Worm (Caenorhabditis elegans) whole organism, young adult: Measurements from ENCODE around the gene F44E2.6.

Experiments
- B0019.2 ChIP-seq: fragments of 200-800 bp; sonication (Bioruptor generic); conservative IDR thresholded peaks from 2 replicates; pipeline ENCODE4 v1.3.6; 2022; ENCODE audit warnings: missing genetic modification reagents, missing genetic modification characterization, missing compliant biosample characterization
- C17E4.6 ChIP-seq: fragments of 200-800 bp; sonication (Bioruptor generic); IDR thresholded peaks from 2 replicates; pipeline ENCODE4 v1.3.6; 2022; ENCODE audit warnings: missing genetic modification reagents, missing genetic modification characterization, missing compliant biosample characterization
- F49E8.2 ChIP-seq: sonication (generic microtip); optimal IDR thresholded peaks from 3 replicates; lab custom pipeline; 2017; ENCODE audit warnings: missing genetic modification characterization, mild to moderate bottlenecking, missing compliant biosample characterization, antibody characterized with exemption, moderate library complexity; ENCODE audit not compliant: insufficient read depth
- Y95B8A.8 ChIP-seq: fragments of 200-800 bp; sonication (Bioruptor generic); IDR thresholded peaks from 2 replicates; pipeline ENCODE4 v1.3.6; 2022; ENCODE audit warnings: missing genetic modification reagents, missing genetic modification characterization, missing compliant biosample characterization
- ZK185.1 ChIP-seq: sonication (generic microtip); optimal IDR thresholded peaks from 2 replicates; lab custom pipeline; 2016; ENCODE audit warnings: mild to moderate bottlenecking, missing genetic modification characterization, missing compliant biosample characterization; ENCODE audit not compliant: poor library complexity, severe bottlenecking
- ama-1 ChIP-seq, 3 experiments: fragments of 150-350 bp in 1 of 3; sonication (generic microtip) in 2 of 3; optimal IDR thresholded peaks; 2 replicates each; lab custom pipeline; 2014 to 2018; ENCODE audit warnings: missing biosample characterization in 2 of 3, missing genetic modification characterization in 2 of 3, missing genetic modification reagents in 2 of 3
- aptf-2 ChIP-seq: fragments of 200-800 bp; sonication (Bioruptor generic); conservative IDR thresholded peaks from 2 replicates; pipeline ENCODE4 v1.3.6; 2022; ENCODE audit warnings: missing genetic modification reagents, missing genetic modification characterization, missing compliant biosample characterization
- atf-7 ChIP-seq: sonication (generic microtip); optimal IDR thresholded peaks from 2 replicates; lab custom pipeline; 2017; ENCODE audit warnings: mild to moderate bottlenecking, missing genetic modification characterization, missing compliant biosample characterization
- athp-1 ChIP-seq: sonication (generic microtip); optimal IDR thresholded peaks from 2 replicates; lab custom pipeline; 2017; ENCODE audit warnings: mild to moderate bottlenecking, missing genetic modification characterization, missing compliant biosample characterization
- attf-6 ChIP-seq: fragments of 200-800 bp; sonication (Bioruptor generic); IDR thresholded peaks from 2 replicates; pipeline ENCODE4 v1.3.6; 2022; ENCODE audit warnings: missing genetic modification reagents, missing genetic modification characterization, missing compliant biosample characterization
- ccch-3 ChIP-seq: fragments of 200-800 bp; sonication (Bioruptor generic); optimal IDR thresholded peaks from 2 replicates; lab custom pipeline; 2018; ENCODE audit warnings: mild to moderate bottlenecking, missing genetic modification characterization, missing compliant biosample characterization
- cebp-1 ChIP-seq, 2 experiments: fragments of 200-800 bp in 1 of 2; sonication (Bioruptor generic) in 1 of 2; sonication (generic microtip) in 1 of 2; IDR thresholded peaks in 1 of 2; optimal IDR thresholded peaks in 1 of 2; 2 replicates each; pipeline versions ENCODE4 v1.3.6 to Lab custom; 2017 to 2022; ENCODE audit warnings: missing compliant biosample characterization in 2 of 2, missing genetic modification characterization in 2 of 2, mild to moderate bottlenecking in 1 of 2, missing genetic modification reagents in 1 of 2, moderate library complexity in 1 of 2
- ceh-27 ChIP-seq: fragments of 200-800 bp; sonication (Bioruptor generic); optimal IDR thresholded peaks from 2 replicates; lab custom pipeline; 2018; ENCODE audit warnings: mild to moderate bottlenecking, missing genetic modification characterization, moderate library complexity, missing compliant biosample characterization
- ceh-40 ChIP-seq: fragments of 200-800 bp; sonication (Bioruptor generic); IDR thresholded peaks from 2 replicates; pipeline ENCODE4 v1.3.6; 2022; ENCODE audit warnings: missing genetic modification characterization, missing compliant biosample characterization
- ceh-79 ChIP-seq: sonication (generic microtip); optimal IDR thresholded peaks from 2 replicates; lab custom pipeline; 2017; ENCODE audit warnings: mild to moderate bottlenecking, missing genetic modification characterization, missing compliant biosample characterization
- chd-7 ChIP-seq: sonication (generic microtip); optimal IDR thresholded peaks from 2 replicates; lab custom pipeline; 2016; ENCODE audit warnings: mild to moderate bottlenecking, missing genetic modification characterization, moderate library complexity, missing compliant biosample characterization
- dox-1 ChIP-seq: fragments of 200-800 bp; sonication (Bioruptor generic); IDR thresholded peaks from 2 replicates; pipeline ENCODE4 v1.3.6; 2022; ENCODE audit warnings: missing genetic modification reagents, missing genetic modification characterization, missing compliant biosample characterization
- egrh-3 ChIP-seq: fragments of 200-800 bp; sonication (Bioruptor generic); IDR thresholded peaks from 2 replicates; pipeline ENCODE4 v1.3.6; 2022; ENCODE audit warnings: missing genetic modification reagents, missing genetic modification characterization, missing compliant biosample characterization
- ets-4 ChIP-seq: fragments of 200-800 bp; sonication (Bioruptor generic); optimal IDR thresholded peaks from 2 replicates; lab custom pipeline; 2018; ENCODE audit warnings: mild to moderate bottlenecking, missing genetic modification characterization, missing compliant biosample characterization
- gei-17 ChIP-seq: fragments of 200-800 bp; sonication (Bioruptor generic); optimal IDR thresholded peaks from 2 replicates; lab custom pipeline; 2018; ENCODE audit warnings: mild to moderate bottlenecking, missing genetic modification characterization, missing compliant biosample characterization
- him-1 ChIP-seq: sonication (generic microtip); optimal IDR thresholded peaks from 2 replicates; lab custom pipeline; 2016; ENCODE audit warnings: missing genotype, missing genetic modification reagents, missing genetic modification characterization, missing compliant biosample characterization
- hrde-1 ChIP-seq: sonication (generic microtip); optimal IDR thresholded peaks from 2 replicates; lab custom pipeline; 2016; ENCODE audit warnings: missing genetic modification characterization, mild to moderate bottlenecking, missing compliant biosample characterization, moderate library complexity, missing genotype, missing genetic modification reagents, borderline replicate concordance
- lag-1 ChIP-seq: fragments of 200-800 bp; sonication (Bioruptor generic); IDR thresholded peaks from 2 replicates; pipeline ENCODE4 v1.3.6; 2022; ENCODE audit warnings: missing genetic modification reagents, missing genetic modification characterization, missing compliant biosample characterization
- let-526 ChIP-seq: fragments of 200-800 bp; sonication (Bioruptor generic); IDR thresholded peaks from 2 replicates; pipeline ENCODE4 v1.3.6; 2022; ENCODE audit warnings: missing genetic modification reagents, missing genetic modification characterization, missing compliant biosample characterization
- let-607 ChIP-seq, 2 experiments: fragments of 200-800 bp in 1 of 2; sonication (Bioruptor generic) in 1 of 2; sonication (generic microtip) in 1 of 2; optimal IDR thresholded peaks; 2 replicates each; lab custom pipeline; 2016 to 2018; ENCODE audit warnings: mild to moderate bottlenecking in 2 of 2, missing compliant biosample characterization in 2 of 2, missing genetic modification characterization in 2 of 2, moderate library complexity in 2 of 2, missing genotype in 1 of 2
- lin-54 ChIP-seq: fragments of 200-800 bp; sonication (Bioruptor generic); optimal IDR thresholded peaks from 2 replicates; lab custom pipeline; 2018; ENCODE audit warnings: mild to moderate bottlenecking, missing genetic modification characterization, missing compliant biosample characterization
- lsy-27 ChIP-seq: sonication (generic microtip); optimal IDR thresholded peaks from 2 replicates; lab custom pipeline; 2017; ENCODE audit warnings: missing genetic modification characterization, mild to moderate bottlenecking, missing compliant biosample characterization, antibody characterized with exemption, missing genotype, borderline replicate concordance; ENCODE audit not compliant: insufficient read depth
- madf-3 ChIP-seq: fragments of 200-800 bp; sonication (Bioruptor generic); IDR thresholded peaks from 2 replicates; pipeline ENCODE4 v1.3.6; 2022; ENCODE audit warnings: missing genetic modification reagents, missing genetic modification characterization, missing compliant biosample characterization
- madf-6 ChIP-seq: fragments of 200-800 bp; sonication (Bioruptor generic); IDR thresholded peaks from 2 replicates; pipeline ENCODE4 v1.3.6; 2022; ENCODE audit warnings: missing genetic modification reagents, missing genetic modification characterization, missing compliant biosample characterization
- mcd-1 ChIP-seq: fragments of 200-800 bp; sonication (Bioruptor generic); IDR thresholded peaks from 2 replicates; pipeline ENCODE4 v1.3.6; 2022; ENCODE audit warnings: missing genetic modification reagents, missing genetic modification characterization, missing compliant biosample characterization
- mes-4 ChIP-seq: sonication (generic microtip); optimal IDR thresholded peaks from 2 replicates; lab custom pipeline; 2016; ENCODE audit warnings: missing genotype, missing genetic modification characterization, missing compliant biosample characterization
- nfya-1 ChIP-seq: sonication (generic microtip); optimal IDR thresholded peaks from 2 replicates; lab custom pipeline; 2017; ENCODE audit warnings: antibody characterized with exemption, missing compliant biosample characterization, missing genetic modification characterization, borderline replicate concordance; ENCODE audit not compliant: insufficient read depth
- nhr-80 ChIP-seq: sonication (generic microtip); optimal IDR thresholded peaks from 2 replicates; lab custom pipeline; 2016; ENCODE audit warnings: missing genetic modification characterization, missing compliant biosample characterization
- snpc-3.4 ChIP-seq: sonication (generic microtip); optimal IDR thresholded peaks from 2 replicates; lab custom pipeline; 2017; ENCODE audit warnings: missing genetic modification characterization, mild to moderate bottlenecking, missing compliant biosample characterization, antibody characterized with exemption, moderate library complexity, missing genotype, missing genetic modification reagents
- somi-1 ChIP-seq: fragments of 200-800 bp; sonication (Bioruptor generic); optimal IDR thresholded peaks from 2 replicates; lab custom pipeline; 2018; ENCODE audit warnings: mild to moderate bottlenecking, missing genetic modification characterization, missing compliant biosample characterization
- tlf-1 ChIP-seq: fragments of 200-800 bp; sonication (Bioruptor generic); optimal IDR thresholded peaks from 2 replicates; lab custom pipeline; 2018; ENCODE audit warnings: mild to moderate bottlenecking, missing genetic modification characterization, missing compliant biosample characterization
- unc-130 ChIP-seq: sonication (generic microtip); optimal IDR thresholded peaks from 2 replicates; lab custom pipeline; 2016; ENCODE audit warnings: missing genetic modification reagents, missing genetic modification characterization, missing compliant biosample characterization
- zim-3 ChIP-seq: sonication (generic microtip); optimal IDR thresholded peaks from 2 replicates; lab custom pipeline; 2017; ENCODE audit warnings: mild to moderate bottlenecking, missing genetic modification characterization, moderate library complexity, missing compliant biosample characterization
- ztf-22 ChIP-seq: fragments of 200-800 bp; sonication (Bioruptor generic); optimal IDR thresholded peaks from 2 replicates; lab custom pipeline; 2018; ENCODE audit warnings: mild to moderate bottlenecking, missing genetic modification characterization, moderate library complexity, missing compliant biosample characterization
- ztf-28 ChIP-seq: fragments of 200-800 bp; sonication (Bioruptor generic); IDR thresholded peaks from 2 replicates; pipeline ENCODE4 v1.3.6; 2022; ENCODE audit warnings: missing genetic modification reagents, missing genetic modification characterization, missing compliant biosample characterization

F44E2.6 gene

ce11 chrIII:8866983-8867842 is 22.2 kb upstream of the F44E2.6 start (continued):
- TF ChIP-seq zim-3 (no peak), unc-130 (GFP tag; lab: Kevin White, UChicago) (no peak), dox-1 (GFP tag; lab: Robert Waterston, UW) (0 out of 2 replicates have a peak, but pooled peaks have one; percentile 14), ccch-3 (GFP tag; lab: Kevin White, UChicago) (no peak), C17E4.6 (GFP tag; lab: Robert Waterston, UW) (no peak), ZK185.1 (tag; lab: Kevin White, UChicago) (peak; percentile 5), attf-6 (GFP tag; lab: Robert Waterston, UW) (no peak), mcd-1 (GFP tag; lab: Robert Waterston, UW) (no peak), let-526 (no peak), nhr-80 (tag; lab: Kevin White, UChicago) (peak; percentile 44), ceh-79 (tag; lab: Kevin White, UChicago) (no peak), athp-1 (tag; lab: Kevin White, UChicago) (no peak), lag-1 (GFP tag; lab: Robert Waterston, UW) (no peak), cebp-1 (GFP tag; IDR thresholded peaks at IDR 0.05; lab: Robert Waterston, UW) (no peak), cebp-1 (tag; optimal IDR thresholded peaks at IDR 0.05; lab: Kevin White, UChicago) (peak; percentile 4), madf-3 (GFP tag; lab: Robert Waterston, UW) (0 out of 2 replicates have a peak, but pooled peaks have one; percentile 29), aptf-2 (GFP tag; lab: Robert Waterston, UW) (no peak)

DNA sequence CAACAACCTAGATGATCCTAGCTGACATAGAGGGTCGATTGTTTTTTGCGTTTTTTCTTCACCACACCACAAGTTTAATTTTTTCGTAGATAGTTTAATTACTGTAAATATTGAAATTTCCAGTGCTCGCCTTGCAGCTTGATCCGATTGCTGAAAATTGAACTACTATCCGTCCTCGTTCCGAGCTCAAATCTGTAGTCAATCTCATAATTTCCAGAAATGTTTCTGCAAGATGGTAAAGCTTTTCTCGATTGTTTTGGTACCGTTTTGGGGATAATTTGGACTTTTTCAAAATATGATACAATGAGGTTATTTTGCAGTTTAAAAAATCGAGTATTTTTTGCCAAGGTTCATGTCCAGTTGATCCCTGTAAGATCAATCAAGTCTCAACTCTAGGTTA is 21.0 kb upstream of the F44E2.6 start:
- TF ChIP-seq let-607 (tag; optimal IDR thresholded peaks at IDR 0.05; lab: Kevin White, UChicago) (peak in 1 of 2 experiments; percentile 0), egrh-3 (no peak)

DNA sequence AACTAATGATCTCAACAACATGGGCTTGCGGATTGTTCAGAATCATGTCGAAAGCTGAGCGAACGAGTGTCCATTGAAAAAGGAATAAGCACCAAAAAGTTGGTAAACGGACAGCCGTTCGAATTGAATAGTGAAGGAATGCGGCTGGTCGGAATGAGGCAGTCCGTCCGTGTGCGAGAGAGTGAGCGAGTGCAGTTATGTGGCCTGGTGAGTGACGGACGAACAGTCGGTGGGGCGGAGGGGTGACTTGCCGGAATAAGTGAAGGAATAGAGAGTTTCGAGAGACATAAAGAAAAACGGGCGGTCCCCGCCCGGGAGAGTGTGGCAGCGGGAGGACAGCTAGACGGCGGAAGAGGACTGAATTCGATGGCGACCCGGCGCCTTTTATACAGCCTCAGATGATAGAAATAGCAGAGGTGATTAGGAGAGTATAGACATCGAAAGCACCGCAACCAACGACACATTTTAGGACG is 20.3 kb upstream of the F44E2.6 start:
- TF ChIP-seq lin-54 (GFP tag; lab: Kevin White, UChicago), result peak; percentile 57
- TF ChIP-seq B0019.2 (GFP tag; lab: Robert Waterston, UW), result no peak
- no peak for TF ChIP-seq ceh-27 (GFP tag; lab: Kevin White, UChicago)
- peak; percentile 47 to 87 for TF ChIP-seq let-607 (tag; optimal IDR thresholded peaks at IDR 0.05; lab: Kevin White, UChicago)
- TF ChIP-seq mcd-1 (GFP tag; lab: Robert Waterston, UW), result peak; percentile 78
- no peak for TF ChIP-seq Y95B8A.8 (GFP tag; lab: Robert Waterston, UW)
- TF ChIP-seq ets-4 (GFP tag; lab: Kevin White, UChicago), result peak; percentile 93
- TF ChIP-seq hrde-1, result no peak
- TF ChIP-seq mes-4 (tag; lab: Kevin White, UChicago), result no peak
- no peak for TF ChIP-seq ceh-40
- TF ChIP-seq attf-6 (GFP tag; lab: Robert Waterston, UW), result no peak
- TF ChIP-seq nfya-1 (tag; lab: Kevin White, UChicago), result no peak
- peak; percentile 69 for TF ChIP-seq tlf-1 (GFP tag; lab: Kevin White, UChicago)
- TF ChIP-seq egrh-3, result peak; percentile 79
- peak; percentile 52 for TF ChIP-seq ZK185.1 (tag; lab: Kevin White, UChicago)
- TF ChIP-seq madf-6 (GFP tag; lab: Robert Waterston, UW), result no peak
- peak; percentile 83 for TF ChIP-seq ztf-22 (GFP tag; lab: Kevin White, UChicago)
- no peak for TF ChIP-seq ztf-28 (GFP tag; lab: Robert Waterston, UW)
- peak; percentile 14 for TF ChIP-seq F49E8.2 (tag; lab: Kevin White, UChicago)
- peak; percentile 86 for TF ChIP-seq somi-1 (GFP tag; lab: Kevin White, UChicago)
- peak; percentile 95 for TF ChIP-seq ama-1 (optimal IDR thresholded peaks at IDR 0.05; lab: Kevin White, UChicago)
- TF ChIP-seq ama-1 (GFP tag; optimal IDR thresholded peaks at IDR 0.05; lab: Kevin White, UChicago), result no peak
- TF ChIP-seq gei-17 (GFP tag; lab: Kevin White, UChicago), result peak; percentile 74
- TF ChIP-seq atf-7 (tag; lab: Kevin White, UChicago), result peak; percentile 83
- TF ChIP-seq snpc-3.4 (tag; lab: Kevin White, UChicago), result no peak
- TF ChIP-seq him-1 (tag; lab: Kevin White, UChicago), result no peak
- peak; percentile 82 for TF ChIP-seq chd-7
- peak; percentile 41 for TF ChIP-seq ceh-79 (tag; lab: Kevin White, UChicago)
- no peak for TF ChIP-seq lsy-27 (tag; lab: Kevin White, UChicago)
